Worm (Caenorhabditis elegans): ENCODE data around the gene F52B11.5.

DNA sequence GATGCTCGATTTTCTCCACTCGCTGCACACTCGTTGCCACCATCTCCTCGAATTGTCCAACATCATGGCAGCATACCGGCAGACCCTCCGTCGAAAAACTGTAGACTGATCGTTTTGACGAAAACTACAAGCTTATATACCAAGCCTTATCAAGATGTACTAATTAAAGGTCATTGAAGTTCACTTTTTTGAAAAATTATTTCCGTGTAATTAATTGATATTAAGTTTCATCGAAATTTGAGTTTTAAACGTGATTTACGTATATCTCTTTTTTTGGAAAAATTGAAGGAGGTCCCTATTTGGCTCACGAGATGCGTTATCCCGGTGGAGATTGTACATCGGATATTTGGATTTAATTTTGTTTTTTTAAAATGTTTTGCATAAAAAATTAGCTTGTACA is 42.4 kb downstream of the F52B11.5 start, which contains the start of gene Y37A1B.4:
- TF ChIP-seq flh-1 (GFP tag; optimal IDR thresholded peaks at IDR 0.05) (no peak), blmp-1 (tag; optimal IDR thresholded peaks at IDR 0.05) (no peak)

Data from whole organism, mixed stage, embryonic.